Fruit fly (Drosophila melanogaster): Measurements from ENCODE around the gene CG10959.

dm6 chrX:8178165-8178955 lies 29.8 kb downstream of the CG10959 start, which contains the start of gene sdt:
- TF ChIP-seq bab1 (GFP tag; optimal IDR thresholded peaks at IDR 0.05) = no peak
- TF ChIP-seq CG1620 (GFP tag; optimal IDR thresholded peaks at IDR 0.05) = no peak
- TF ChIP-seq cic (GFP tag; optimal IDR thresholded peaks at IDR 0.05) = no peak
- TF ChIP-seq tj (GFP tag; optimal IDR thresholded peaks at IDR 0.05) = no peak
- TF ChIP-seq pad (GFP tag; optimal IDR thresholded peaks at IDR 0.05) = no peak
- no peak for TF ChIP-seq kay (GFP tag; ENCODE audit: borderline replicate concordance)
